Fruit fly (Drosophila melanogaster): ENCODE data around the gene Pi3K68D.

- TF ChIP-seq pan (optimal IDR thresholded peaks at IDR 0.05) (no peak), psq (optimal IDR thresholded peaks at IDR 0.05) (no peak), usp (GFP tag; optimal IDR thresholded peaks at IDR 0.05) (no peak)
Observed at dm6 chr3L:11785291-11785690, 4.5 kb downstream of the Pi3K68D start.

Measured in whole organism.